Fruit fly (Drosophila melanogaster) whole organism, pupa: ENCODE measurements around the gene CG1703.

Experiments used
- CG10348 ChIP-seq: fragments of 200-800 bp; sonication (Bioruptor generic); IDR thresholded peaks from 2 replicates; pipeline ENCODE4 v1.3.6; 2022; ENCODE audit warnings: missing biosample characterization, missing genetic modification characterization
- CG12605 ChIP-seq: fragments of 200-800 bp; sonication (Bioruptor generic); IDR thresholded peaks from 2 replicates; pipeline ENCODE4 v1.3.6; 2022; ENCODE audit warnings: missing biosample characterization, missing genetic modification characterization
- CG13204 ChIP-seq: fragments of 200-800 bp; sonication (Bioruptor generic); optimal IDR thresholded peaks from 2 replicates; lab custom pipeline; 2018; ENCODE audit warnings: missing biosample characterization, mild to moderate bottlenecking, missing genetic modification characterization, moderate library complexity
- CG17806 ChIP-seq: fragments of 200-800 bp; sonication (Bioruptor generic); optimal IDR thresholded peaks from 2 replicates; lab custom pipeline; 2018; ENCODE audit warnings: missing biosample characterization, mild to moderate bottlenecking, missing genetic modification characterization, moderate library complexity
- CG32121 ChIP-seq: fragments of 200-800 bp; sonication (Bioruptor generic); IDR thresholded peaks from 2 replicates; pipeline ENCODE4 v1.3.6; 2022; ENCODE audit warnings: missing biosample characterization, missing genetic modification characterization
- CG4496 ChIP-seq: fragments of 200-800 bp; sonication (Bioruptor generic); IDR thresholded peaks from 3 replicates; pipeline ENCODE4 v1.3.6; 2022; ENCODE audit warnings: missing biosample characterization, missing genetic modification characterization
- CG9948 ChIP-seq: fragments of 200-800 bp; sonication (Bioruptor generic); optimal IDR thresholded peaks from 2 replicates; lab custom pipeline; 2018; ENCODE audit warnings: missing biosample characterization, mild to moderate bottlenecking, missing genetic modification characterization, moderate library complexity
- Ets98B ChIP-seq: fragments of 200-800 bp; sonication (Bioruptor generic); IDR thresholded peaks from 2 replicates; pipeline ENCODE4 v1.3.6; 2022; ENCODE audit warnings: missing biosample characterization, missing genetic modification characterization
- Snoo ChIP-seq: fragments of 200-800 bp; sonication (Bioruptor generic); optimal IDR thresholded peaks from 3 replicates; lab custom pipeline; 2017; ENCODE audit warnings: missing biosample characterization, mild to moderate bottlenecking, missing genetic modification characterization, inconsistent platforms
- rn ChIP-seq: fragments of 200-800 bp; sonication (Bioruptor generic); IDR thresholded peaks from 2 replicates; pipeline ENCODE4 v1.3.6; 2022; ENCODE audit warnings: missing biosample characterization, missing genetic modification characterization

DNA sequence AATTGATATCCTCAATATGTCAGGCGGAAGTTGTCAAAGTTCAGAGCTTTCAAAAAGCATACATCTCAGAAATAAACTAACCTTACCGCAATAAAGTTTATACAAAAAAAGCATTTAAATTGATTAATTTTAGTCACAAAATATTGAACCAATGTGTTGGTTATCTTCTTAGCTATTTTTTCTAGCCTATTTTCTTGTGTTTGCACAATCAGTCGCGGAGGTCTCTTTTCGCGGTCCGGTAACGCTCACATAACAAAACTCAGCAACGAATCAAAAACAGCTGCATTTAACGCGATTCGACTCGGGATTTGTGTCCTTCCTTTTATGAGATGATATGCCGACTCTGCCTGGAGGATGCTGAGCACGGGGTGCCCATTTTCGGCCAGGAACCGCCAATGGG lies 38.2 kb upstream of the CG1703 start, which contains the start of gene CG11696:
- no peak for TF ChIP-seq Ets98B (GFP tag; lab: Robert Waterston, UW)
- TF ChIP-seq CG13204 (GFP tag; lab: Kevin White, UChicago) = no peak
- TF ChIP-seq CG17806 (tag; lab: Kevin White, UChicago) = no peak
- no peak for TF ChIP-seq CG32121 (GFP tag; lab: Robert Waterston, UW)
- TF ChIP-seq Snoo (tag; lab: Kevin White, UChicago) = no peak
- TF ChIP-seq CG4496 (GFP tag; lab: Robert Waterston, UW) = no peak
- no peak for TF ChIP-seq CG10348 (GFP tag; lab: Robert Waterston, UW)
- no peak for TF ChIP-seq CG12605 (GFP tag; lab: Robert Waterston, UW)
- no peak for TF ChIP-seq CG9948 (tag; lab: Kevin White, UChicago)
- TF ChIP-seq rn (GFP tag; lab: Robert Waterston, UW) = no peak
